Worm (Caenorhabditis elegans): ENCODE results near the gene erh-1.

The erh-1 gene

ce11 chrV:10536808-10537207 lies 42.1 kb downstream of the erh-1 start (continued):
- TF ChIP-seq zfp-2 (tag; optimal IDR thresholded peaks at IDR 0.05): peak; percentile 6
- TF ChIP-seq F44E2.7 (GFP tag; IDR thresholded peaks at IDR 0.05): no peak
- peak; percentile 33; the same call in 1 of the 2 replicates for TF ChIP-seq php-3 (GFP tag; IDR thresholded peaks at IDR 0.05)
- peak; percentile 90 for TF ChIP-seq lin-13 (GFP tag; optimal IDR thresholded peaks at IDR 0.05)
- no peak for TF ChIP-seq attf-4 (tag; optimal IDR thresholded peaks at IDR 0.05)
- peak; percentile 94 for TF ChIP-seq mxl-3 (GFP tag; optimal IDR thresholded peaks at IDR 0.05)
- TF ChIP-seq Y48G9A.11 (GFP tag; IDR thresholded peaks at IDR 0.05): no peak
- TF ChIP-seq hlh-11 (tag; optimal IDR thresholded peaks at IDR 0.05): peak; percentile 89
- peak; percentile 8 for TF ChIP-seq lin-15B (tag; optimal IDR thresholded peaks at IDR 0.05)
- peak; percentile 66; the same call in 1 of the 2 replicates for TF ChIP-seq egl-43 (GFP tag; IDR thresholded peaks at IDR 0.05)
- peak; percentile 44 for TF ChIP-seq ceh-28 (tag; optimal IDR thresholded peaks at IDR 0.05)
- peak; percentile 81 for TF ChIP-seq nhr-102 (tag; optimal IDR thresholded peaks at IDR 0.05)
- TF ChIP-seq nhr-6 (tag; optimal IDR thresholded peaks at IDR 0.05): peak; percentile 55
- TF ChIP-seq spr-1 (tag; optimal IDR thresholded peaks at IDR 0.05): peak; percentile 59
- TF ChIP-seq ctbp-1 (GFP tag; IDR thresholded peaks at IDR 0.05): peak; percentile 75
- no peak for TF ChIP-seq daf-8 (GFP tag; IDR thresholded peaks at IDR 0.05)
- peak; percentile 82 for TF ChIP-seq duxl-1 (tag; optimal IDR thresholded peaks at IDR 0.05; ENCODE audit: poor library complexity)
- peak; percentile 75 to 93 for TF ChIP-seq lsy-2 (tag; optimal IDR thresholded peaks at IDR 0.05)
- peak; percentile 83 for TF ChIP-seq nhr-48 (tag; optimal IDR thresholded peaks at IDR 0.05)
- TF ChIP-seq ztf-7 (tag; optimal IDR thresholded peaks at IDR 0.05): peak; percentile 85
- TF ChIP-seq lin-39 (tag; optimal IDR thresholded peaks at IDR 0.05): no peak
- TF ChIP-seq F49E8.2 (tag; optimal IDR thresholded peaks at IDR 0.05; ENCODE audit: borderline replicate concordance): no peak
- TF ChIP-seq arid-1 (GFP tag; conservative IDR thresholded peaks at IDR 0.05): 0 out of 2 replicates have a peak, but pooled peaks have one; percentile 10
- no peak for TF ChIP-seq nhr-10 (tag; optimal IDR thresholded peaks at IDR 0.05)
- TF ChIP-seq pha-4 (GFP tag; IDR thresholded peaks at IDR 0.05): peak; percentile 63; the same call in 1 of the 2 replicates
- TF ChIP-seq pha-4 (tag; optimal IDR thresholded peaks at IDR 0.05): peak; percentile 92
- peak; percentile 71; the same call in 1 of the 2 replicates for TF ChIP-seq nhr-42 (GFP tag; IDR thresholded peaks at IDR 0.05)
- no peak for TF ChIP-seq nhr-111 (GFP tag; optimal IDR thresholded peaks at IDR 0.05)
- 0 out of 2 replicates have a peak, but pooled peaks have one; percentile 35 for TF ChIP-seq dmd-9 (GFP tag; IDR thresholded peaks at IDR 0.05)
- peak; percentile 93 for TF ChIP-seq rbr-2 (tag; optimal IDR thresholded peaks at IDR 0.05)
- TF ChIP-seq ceh-20 (GFP tag; IDR thresholded peaks at IDR 0.05): peak; percentile 76
- no peak for TF ChIP-seq egl-27 (tag; optimal IDR thresholded peaks at IDR 0.05)
- TF ChIP-seq hmg-1.1 (GFP tag; IDR thresholded peaks at IDR 0.05): peak; percentile 89
- TF ChIP-seq nhr-11 (tag; optimal IDR thresholded peaks at IDR 0.05): peak; percentile 94
- peak in 1 of 2 experiments; percentile 90 for TF ChIP-seq mdl-1 (tag; optimal IDR thresholded peaks at IDR 0.05)
- TF ChIP-seq vab-7 (GFP tag; IDR thresholded peaks at IDR 0.05): peak; percentile 37; the same call in 1 of the 2 replicates
- peak; percentile 90 for TF ChIP-seq nhr-28 (tag; optimal IDR thresholded peaks at IDR 0.05)
- TF ChIP-seq zag-1 (tag; optimal IDR thresholded peaks at IDR 0.05): no peak
- TF ChIP-seq hlh-30 (tag; optimal IDR thresholded peaks at IDR 0.05; ENCODE audit: insufficient read depth): peak; percentile 87
- TF ChIP-seq unc-62 (GFP tag; optimal IDR thresholded peaks at IDR 0.05 in 1 of 2): peak in 1 of 2 experiments; percentile 99
- no peak for TF ChIP-seq unc-62 (tag; optimal IDR thresholded peaks at IDR 0.05)
- TF ChIP-seq jun-1 (tag; optimal IDR thresholded peaks at IDR 0.05): peak; percentile 17
- 0 out of 2 replicates have a peak, but pooled peaks have one; percentile 29 for TF ChIP-seq lin-1 (GFP tag; IDR thresholded peaks at IDR 0.05)
- TF ChIP-seq mes-2 (tag; optimal IDR thresholded peaks at IDR 0.05; ENCODE audit: poor library complexity, severe bottlenecking): peak; percentile 91
- TF ChIP-seq ceh-32 (tag; optimal IDR thresholded peaks at IDR 0.05; ENCODE audit: poor library complexity): no peak
- TF ChIP-seq F37D6.2 (tag; optimal IDR thresholded peaks at IDR 0.05): peak; percentile 85
- TF ChIP-seq unc-39 (tag; optimal IDR thresholded peaks at IDR 0.05): no peak
- TF ChIP-seq dmd-6 (GFP tag; IDR thresholded peaks at IDR 0.05): peak; percentile 84
- peak; percentile 94 for TF ChIP-seq mep-1 (tag; optimal IDR thresholded peaks at IDR 0.05)
- TF ChIP-seq ceh-44 (GFP tag; IDR thresholded peaks at IDR 0.05): no peak

Data from whole organism, L4 larva.